Fruit fly (Drosophila melanogaster) whole organism, embryonic: ENCODE measurements around the gene CG12310.
A peak's percentile ranks its signal among the peaks of the same experiment; 100 is the strongest.

Experiments used
- ATbp ChIP-seq: fragments of 200-800 bp; sonication (Bioruptor generic); optimal IDR thresholded peaks from 2 replicates; lab custom pipeline; 2017; ENCODE audit warnings: missing biosample characterization, mild to moderate bottlenecking, missing genetic modification characterization, missing genetic modification reagents
- CG11723 ChIP-seq: fragments of 200-800 bp; sonication (Bioruptor generic); optimal IDR thresholded peaks from 2 replicates; lab custom pipeline; 2017; ENCODE audit warnings: missing biosample characterization, mild to moderate bottlenecking, missing genetic modification characterization
- CG13775 ChIP-seq: fragments of 200-800 bp; sonication (Bioruptor generic); optimal IDR thresholded peaks from 3 replicates; lab custom pipeline; 2017; ENCODE audit warnings: missing biosample characterization, mild to moderate bottlenecking, missing genetic modification characterization
- CG17612 ChIP-seq: fragments of 200-800 bp; sonication (Bioruptor generic); IDR thresholded peaks from 2 replicates; pipeline ENCODE4 v1.3.6; 2022; ENCODE audit warnings: missing biosample characterization, missing genetic modification characterization
- CG17912 ChIP-seq: fragments of 200-800 bp; sonication (Bioruptor generic); optimal IDR thresholded peaks from 2 replicates; lab custom pipeline; 2018; ENCODE audit warnings: missing biosample characterization, mild to moderate bottlenecking, missing genetic modification characterization
- CG31441 ChIP-seq: fragments of 200-800 bp; sonication (Bioruptor generic); IDR thresholded peaks from 2 replicates; pipeline ENCODE4 v1.3.6; 2022; ENCODE audit warnings: missing biosample characterization, missing genetic modification characterization
- CG33557 ChIP-seq: fragments of 200-800 bp; sonication (Bioruptor generic); optimal IDR thresholded peaks from 2 replicates; lab custom pipeline; 2019; ENCODE audit warnings: missing biosample characterization, mild to moderate bottlenecking, missing genetic modification characterization, moderate library complexity
- CG43689 ChIP-seq: fragments of 200-800 bp; sonication (Bioruptor generic); IDR thresholded peaks from 2 replicates; pipeline ENCODE4 v1.3.6; 2022; ENCODE audit warnings: missing biosample characterization, missing genetic modification characterization
- CG4617 ChIP-seq: fragments of 200-800 bp; sonication (Bioruptor generic); optimal IDR thresholded peaks from 3 replicates; lab custom pipeline; 2016; ENCODE audit warnings: missing biosample characterization, missing genetic modification characterization, borderline replicate concordance
- CG6813 ChIP-seq: fragments of 200-800 bp; sonication (Bioruptor generic); optimal IDR thresholded peaks from 2 replicates; lab custom pipeline; 2017; ENCODE audit warnings: missing biosample characterization, missing genetic modification characterization, mild to moderate bottlenecking, moderate library complexity, missing genetic modification reagents
- CG6854 ChIP-seq: fragments of 200-800 bp; sonication (Bioruptor generic); optimal IDR thresholded peaks from 3 replicates; lab custom pipeline; 2017; ENCODE audit warnings: missing biosample characterization, mild to moderate bottlenecking, missing genetic modification characterization
- CG7556 ChIP-seq: fragments of 200-800 bp; sonication (Bioruptor generic); optimal IDR thresholded peaks from 2 replicates; lab custom pipeline; 2017; ENCODE audit warnings: missing biosample characterization, mild to moderate bottlenecking, missing genetic modification characterization
- CG8089 ChIP-seq: fragments of 200-800 bp; sonication (Bioruptor generic); optimal IDR thresholded peaks from 3 replicates; lab custom pipeline; 2016; ENCODE audit warnings: missing biosample characterization, missing genetic modification characterization
- CG8765 ChIP-seq: fragments of 200-800 bp; sonication (Bioruptor generic); IDR thresholded peaks from 2 replicates; pipeline ENCODE4 v1.3.6; 2022; ENCODE audit warnings: missing biosample characterization, missing genetic modification characterization
- CG9727 ChIP-seq: fragments of 200-800 bp; sonication (Bioruptor generic); optimal IDR thresholded peaks from 3 replicates; lab custom pipeline; 2017; ENCODE audit warnings: missing biosample characterization, mild to moderate bottlenecking, missing genetic modification characterization
- CkIIα-i1 ChIP-seq: fragments of 200-800 bp; sonication (Bioruptor generic); IDR thresholded peaks from 2 replicates; pipeline ENCODE4 v1.3.6; 2022; ENCODE audit warnings: missing biosample characterization, missing genetic modification characterization
- CoRest ChIP-seq: fragments of 200-800 bp; sonication (Bioruptor generic); optimal IDR thresholded peaks from 3 replicates; lab custom pipeline; 2018; ENCODE audit warnings: missing biosample characterization, mild to moderate bottlenecking, missing genetic modification characterization, moderate library complexity
- Dbx ChIP-seq: fragments of 200-800 bp; sonication (Bioruptor generic); IDR thresholded peaks from 3 replicates; pipeline ENCODE4 v1.3.6; 2022; ENCODE audit warnings: missing biosample characterization, missing genetic modification characterization
- Dp ChIP-seq: fragments of 200-800 bp; sonication (Bioruptor generic); optimal IDR thresholded peaks from 2 replicates; lab custom pipeline; 2018; ENCODE audit warnings: missing biosample characterization, mild to moderate bottlenecking, missing genetic modification characterization, moderate library complexity
- Dref ChIP-seq: fragments of 200-800 bp; sonication (Bioruptor generic); IDR thresholded peaks from 2 replicates; pipeline ENCODE4 v1.3.6; 2022; ENCODE audit warnings: missing biosample characterization, missing genetic modification characterization
- Ets97D ChIP-seq: fragments of 200-800 bp; sonication (Bioruptor generic); optimal IDR thresholded peaks from 3 replicates; lab custom pipeline; 2016; ENCODE audit warnings: missing biosample characterization, missing genetic modification characterization
- Jarid2 ChIP-seq: fragments of 200-800 bp; sonication (Bioruptor generic); optimal IDR thresholded peaks from 3 replicates; lab custom pipeline; 2017; ENCODE audit warnings: mild to moderate bottlenecking, missing biosample characterization, missing genetic modification reagents, missing genetic modification characterization
- Lim3 ChIP-seq: fragments of 200-800 bp; sonication (Bioruptor generic); IDR thresholded peaks from 2 replicates; pipeline ENCODE4 v1.3.6; 2022; ENCODE audit warnings: missing biosample characterization, missing genetic modification characterization
- MBD-R2 ChIP-seq: fragments of 200-800 bp; sonication (Bioruptor generic); IDR thresholded peaks from 2 replicates; pipeline ENCODE4 v1.3.6; 2022; ENCODE audit warnings: missing biosample characterization, missing genetic modification characterization
- Mes4 ChIP-seq: fragments of 200-800 bp; sonication (Bioruptor generic); optimal IDR thresholded peaks from 2 replicates; lab custom pipeline; 2016; ENCODE audit warnings: missing biosample characterization, missing genetic modification characterization
- Mrtf ChIP-seq: fragments of 200-800 bp; sonication (Bioruptor generic); IDR thresholded peaks from 3 replicates; pipeline ENCODE4 v1.3.6; 2022; ENCODE audit warnings: missing biosample characterization, missing genetic modification characterization
- NC2β ChIP-seq: fragments of 200-800 bp; sonication (Bioruptor generic); optimal IDR thresholded peaks from 2 replicates; lab custom pipeline; 2016; ENCODE audit warnings: missing biosample characterization, missing genetic modification characterization
- Poxn ChIP-seq: fragments of 200-800 bp; sonication (Bioruptor generic); IDR thresholded peaks from 2 replicates; pipeline ENCODE4 v1.3.6; 2022; ENCODE audit warnings: missing biosample characterization, missing genetic modification characterization
- Ptx1 ChIP-seq: fragments of 200-800 bp; sonication (Bioruptor generic); IDR thresholded peaks from 2 replicates; pipeline ENCODE4 v1.3.6; 2022; ENCODE audit warnings: missing biosample characterization, missing genetic modification characterization
- Sox100B ChIP-seq: fragments of 200-800 bp; sonication (Bioruptor generic); optimal IDR thresholded peaks from 3 replicates; lab custom pipeline; 2018; ENCODE audit warnings: missing biosample characterization, mild to moderate bottlenecking, missing genetic modification characterization
- Vsx1 ChIP-seq: fragments of 200-800 bp; sonication (Bioruptor generic); optimal IDR thresholded peaks from 2 replicates; lab custom pipeline; 2017; ENCODE audit warnings: missing biosample characterization, mild to moderate bottlenecking, missing genetic modification characterization, missing genetic modification reagents
- caup ChIP-seq: fragments of 200-800 bp; sonication (Bioruptor generic); optimal IDR thresholded peaks from 3 replicates; lab custom pipeline; 2017; ENCODE audit warnings: missing biosample characterization, mild to moderate bottlenecking, missing genetic modification characterization, moderate library complexity; ENCODE audit not compliant: severe bottlenecking
- chif ChIP-seq, 2 experiments: fragments of 200-800 bp; sonication (Bioruptor generic); optimal IDR thresholded peaks; 3 replicates each; lab custom pipeline; 2016; ENCODE audit warnings: missing biosample characterization in 2 of 2, missing genetic modification characterization in 2 of 2
- disco-r ChIP-seq: fragments of 200-800 bp; sonication (Bioruptor generic); optimal IDR thresholded peaks from 2 replicates; lab custom pipeline; 2016; ENCODE audit warnings: missing biosample characterization, missing genetic modification characterization
- emc ChIP-seq: fragments of 200-800 bp; sonication (Bioruptor generic); optimal IDR thresholded peaks from 2 replicates; lab custom pipeline; 2016; ENCODE audit warnings: missing biosample characterization, missing genetic modification characterization
- en ChIP-seq: fragments of 200-800 bp; sonication (Bioruptor generic); optimal IDR thresholded peaks from 2 replicates; lab custom pipeline; 2016; ENCODE audit warnings: missing biosample characterization, missing genetic modification characterization
- eyg ChIP-seq: fragments of 200-800 bp; sonication (Bioruptor generic); optimal IDR thresholded peaks from 3 replicates; lab custom pipeline; 2016; ENCODE audit warnings: missing biosample characterization, missing genetic modification characterization
- her ChIP-seq: fragments of 200-800 bp; sonication (Bioruptor generic); optimal IDR thresholded peaks from 2 replicates; lab custom pipeline; 2016; ENCODE audit warnings: missing biosample characterization, missing genetic modification characterization
- hkb ChIP-seq, 2 experiments: fragments of 200-800 bp in 1 of 2; fragments of >200 bp in 1 of 2; sonication (Bioruptor generic) in 1 of 2; IDR thresholded peaks in 1 of 2; optimal IDR thresholded peaks in 1 of 2; 2 replicates each; pipeline versions ENCODE4 v1.3.6 to Lab custom; 2017 to 2022; ENCODE audit warnings: missing biosample characterization in 1 of 2, missing genetic modification characterization in 1 of 2
- hth ChIP-seq: fragments of >200 bp; optimal IDR thresholded peaks from 2 replicates; lab custom pipeline; 2017; ENCODE audit warnings: inconsistent platforms
- jigr1 ChIP-seq: fragments of 200-800 bp; sonication (Bioruptor generic); IDR thresholded peaks from 3 replicates; pipeline ENCODE4 v1.3.6; 2022; ENCODE audit warnings: missing biosample characterization, missing genetic modification characterization
- kni ChIP-seq: fragments of 200-800 bp; sonication (Bioruptor generic); optimal IDR thresholded peaks from 3 replicates; lab custom pipeline; 2017; ENCODE audit warnings: mild to moderate bottlenecking, missing biosample characterization, missing genetic modification reagents, missing genetic modification characterization
- luna ChIP-seq: fragments of 200-800 bp; sonication (Bioruptor generic); optimal IDR thresholded peaks from 2 replicates; lab custom pipeline; 2016; ENCODE audit warnings: missing biosample characterization, missing genetic modification characterization
- mam ChIP-seq: fragments of 200-800 bp; sonication (Bioruptor generic); optimal IDR thresholded peaks from 3 replicates; lab custom pipeline; 2016; ENCODE audit warnings: missing biosample characterization, missing genetic modification characterization
- pita ChIP-seq: fragments of 200-800 bp; sonication (Bioruptor generic); optimal IDR thresholded peaks from 2 replicates; lab custom pipeline; 2017; ENCODE audit warnings: missing biosample characterization, mild to moderate bottlenecking, missing genetic modification characterization
- schlank ChIP-seq: fragments of 200-800 bp; sonication (Bioruptor generic); optimal IDR thresholded peaks from 2 replicates; lab custom pipeline; 2018; ENCODE audit warnings: missing biosample characterization, mild to moderate bottlenecking, missing genetic modification characterization
- trem ChIP-seq: fragments of 200-800 bp; optimal IDR thresholded peaks from 3 replicates; lab custom pipeline; 2019; ENCODE audit warnings: missing biosample characterization, mild to moderate bottlenecking, missing genetic modification characterization, moderate library complexity
- unc-4 ChIP-seq: fragments of 200-800 bp; sonication (Bioruptor generic); IDR thresholded peaks from 2 replicates; pipeline ENCODE4 v1.3.6; 2022; ENCODE audit warnings: missing biosample characterization, missing genetic modification characterization; ENCODE audit not compliant: partially characterized antibody
- vnd ChIP-seq: fragments of 200-800 bp; sonication (Bioruptor generic); IDR thresholded peaks from 3 replicates; pipeline ENCODE4 v1.3.6; 2022; ENCODE audit warnings: missing biosample characterization, missing genetic modification characterization; ENCODE audit not compliant: partially characterized antibody

Gene CG12310

dm6 chr3L:15098659-15099512 is 48.3 kb upstream of the CG12310 start (continued):
- no peak for TF ChIP-seq luna (GFP tag; lab: Kevin White, UChicago)
- TF ChIP-seq CG11723 (GFP tag; lab: Kevin White, UChicago): peak; percentile 63
- no peak for TF ChIP-seq hth (lab: Kevin White, UChicago)
- no peak for TF ChIP-seq chif (GFP tag; optimal IDR thresholded peaks at IDR 0.05; lab: Kevin White, UChicago)
- TF ChIP-seq CkIIα-i1: no peak
- TF ChIP-seq eyg (GFP tag; lab: Kevin White, UChicago): peak; percentile 9
- peak; percentile 2 for TF ChIP-seq CG17912
- TF ChIP-seq Mrtf: peak; percentile 72; the same call in 2 of the 3 replicates
- TF ChIP-seq unc-4 (GFP tag; lab: Robert Waterston, UW): no peak
- no peak for TF ChIP-seq mam
- TF ChIP-seq Dbx: peak; percentile 75
- TF ChIP-seq CoRest (tag; lab: Kevin White, UChicago): peak; percentile 83
- TF ChIP-seq schlank: peak; percentile 24
- peak; percentile 43 for TF ChIP-seq Jarid2 (GFP tag; lab: Kevin White, UChicago)
- peak; percentile 94 for TF ChIP-seq CG6813 (GFP tag; lab: Kevin White, UChicago)
- TF ChIP-seq Lim3 (GFP tag; lab: Robert Waterston, UW): no peak
- TF ChIP-seq vnd (GFP tag; lab: Robert Waterston, UW): no peak
- TF ChIP-seq Mes4 (GFP tag; lab: Kevin White, UChicago): no peak
- TF ChIP-seq CG4617 (GFP tag; lab: Kevin White, UChicago): no peak
- TF ChIP-seq ATbp (GFP tag; lab: Kevin White, UChicago): peak; percentile 95
- TF ChIP-seq her (GFP tag; lab: Kevin White, UChicago): peak; percentile 34
- peak; percentile 81 for TF ChIP-seq CG6854
- TF ChIP-seq jigr1: 0 out of 3 replicates have a peak, but pooled peaks have one; percentile 7
- TF ChIP-seq Vsx1 (GFP tag; lab: Kevin White, UChicago): peak; percentile 86
- TF ChIP-seq Sox100B (GFP tag; lab: Kevin White, UChicago): peak; percentile 95
- TF ChIP-seq emc (GFP tag; lab: Kevin White, UChicago): no peak
- no peak for TF ChIP-seq MBD-R2 (GFP tag; lab: Robert Waterston, UW)
- TF ChIP-seq disco-r: peak; percentile 12
- TF ChIP-seq en (GFP tag; lab: Kevin White, UChicago): no peak
- TF ChIP-seq CG9727 (GFP tag; lab: Kevin White, UChicago): peak; percentile 88
- TF ChIP-seq pita (GFP tag; lab: Kevin White, UChicago): no peak
- TF ChIP-seq kni (GFP tag; lab: Kevin White, UChicago): peak; percentile 91
- no peak for TF ChIP-seq NC2β (GFP tag; lab: Kevin White, UChicago)
- peak; percentile 98 for TF ChIP-seq CG31441 (GFP tag; lab: Robert Waterston, UW)
- TF ChIP-seq CG17612 (GFP tag; lab: Robert Waterston, UW): no peak
- peak; percentile 84 for TF ChIP-seq caup (GFP tag; lab: Kevin White, UChicago)
- TF ChIP-seq trem (tag; lab: Kevin White, UChicago): peak; percentile 95
- TF ChIP-seq CG43689 (GFP tag; lab: Robert Waterston, UW): peak; percentile 27; the same call in 1 of the 2 replicates
- peak; percentile 93 for TF ChIP-seq CG7556 (GFP tag; lab: Kevin White, UChicago)
- TF ChIP-seq Ptx1 (GFP tag; lab: Robert Waterston, UW): peak; percentile 92
- TF ChIP-seq Ets97D (GFP tag; lab: Kevin White, UChicago): no peak
- peak; percentile 79 for TF ChIP-seq CG33557 (GFP tag; lab: Kevin White, UChicago)
- TF ChIP-seq hkb (optimal IDR thresholded peaks at IDR 0.05; lab: Kevin White, UChicago): no peak
- TF ChIP-seq hkb (GFP tag; IDR thresholded peaks at IDR 0.05; lab: Robert Waterston, UW): peak; percentile 93
- no peak for TF ChIP-seq CG8089 (GFP tag; lab: Kevin White, UChicago)
- peak; percentile 75 for TF ChIP-seq CG13775 (GFP tag; lab: Kevin White, UChicago)
- TF ChIP-seq CG8765 (GFP tag; lab: Robert Waterston, UW): no peak
- no peak for TF ChIP-seq Dp (GFP tag; lab: Kevin White, UChicago)
- no peak for TF ChIP-seq Dref (GFP tag; lab: Robert Waterston, UW)
- TF ChIP-seq Poxn: no peak
